Worm (Caenorhabditis elegans): Measurements from ENCODE around the gene lin-8.

- TF ChIP-seq lsy-2 (tag; optimal IDR thresholded peaks at IDR 0.05) (no peak), mdl-1 (tag; optimal IDR thresholded peaks at IDR 0.05) (no peak), alr-1 (tag; optimal IDR thresholded peaks at IDR 0.05) (no peak), ama-1 (optimal IDR thresholded peaks at IDR 0.05) (no peak), zag-1 (tag; optimal IDR thresholded peaks at IDR 0.05) (no peak), mbf-1 (tag; optimal IDR thresholded peaks at IDR 0.05) (no peak), nhr-12 (tag; optimal IDR thresholded peaks at IDR 0.05) (no peak), nhr-11 (tag; optimal IDR thresholded peaks at IDR 0.05) (no peak), elt-3 (tag; optimal IDR thresholded peaks at IDR 0.05) (no peak), nhr-77 (tag; optimal IDR thresholded peaks at IDR 0.05) (no peak), lin-39 (tag; optimal IDR thresholded peaks at IDR 0.05) (no peak), unc-62 (GFP tag; optimal IDR thresholded peaks at IDR 0.05) (no peak), nhr-237 (tag; optimal IDR thresholded peaks at IDR 0.05) (no peak), lin-11 (tag; optimal IDR thresholded peaks at IDR 0.05) (no peak)
Measured at ce11 chrII:3067896-3068295, 11.3 kb downstream of the lin-8 start.
